Worm (Caenorhabditis elegans) whole organism, midembryonic: ENCODE data around the gene C16A3.5.

Experiments used
- T22C8.4 ChIP-seq: fragments of 200-800 bp; sonication (Bioruptor generic); IDR thresholded peaks from 2 replicates; pipeline ENCODE4 v1.3.6; 2022; ENCODE audit warnings: missing genetic modification characterization, missing compliant biosample characterization
- cog-1 ChIP-seq: sonication (generic microtip); optimal IDR thresholded peaks from 2 replicates; lab custom pipeline; 2016; ENCODE audit warnings: missing genetic modification characterization, missing compliant biosample characterization
- flt-1 ChIP-seq: fragments of 200-800 bp; sonication (Bioruptor generic); IDR thresholded peaks from 2 replicates; pipeline ENCODE4 v1.3.6; 2022; ENCODE audit warnings: missing genetic modification characterization, missing compliant biosample characterization
- klf-2 ChIP-seq: fragments of 200-800 bp; sonication (Bioruptor generic); conservative IDR thresholded peaks from 2 replicates; pipeline ENCODE4 v1.3.6; 2022; ENCODE audit warnings: missing genetic modification reagents, missing genetic modification characterization, missing compliant biosample characterization
- med-1 ChIP-seq: sonication (generic microtip); optimal IDR thresholded peaks from 2 replicates; lab custom pipeline; 2017; ENCODE audit warnings: missing genetic modification characterization, mild to moderate bottlenecking, missing compliant biosample characterization, antibody characterized with exemption, missing genetic modification reagents; ENCODE audit not compliant: insufficient read depth
- tab-1 ChIP-seq: fragments of 200-800 bp; sonication (Bioruptor generic); IDR thresholded peaks from 2 replicates; pipeline ENCODE4 v1.3.6; 2022; ENCODE audit warnings: missing genetic modification characterization, missing compliant biosample characterization
- ztf-23 ChIP-seq: fragments of 200-800 bp; sonication (Bioruptor generic); IDR thresholded peaks from 2 replicates; pipeline ENCODE4 v1.3.6; 2022; ENCODE audit warnings: missing genetic modification reagents, missing genetic modification characterization, missing compliant biosample characterization

DNA sequence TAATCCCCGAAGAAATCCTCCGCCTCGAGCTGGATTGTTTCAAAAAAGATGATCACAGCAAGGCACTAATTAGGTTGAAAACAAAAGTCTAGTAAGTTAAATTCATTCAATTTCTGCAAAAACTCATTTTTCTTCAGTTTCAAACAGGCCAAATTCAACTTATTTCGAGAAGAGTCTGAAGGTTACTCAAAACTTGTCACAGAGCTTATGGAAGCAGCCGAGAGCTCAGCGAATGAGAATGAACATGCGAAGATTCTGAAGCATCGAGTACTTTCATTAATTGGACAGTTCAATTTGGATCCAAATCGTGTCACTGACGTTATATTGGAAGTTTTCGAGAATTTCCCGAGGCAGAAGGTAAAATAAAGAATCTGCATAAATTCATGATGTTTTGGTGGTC is 12.0 kb upstream of the C16A3.5 start:
- TF ChIP-seq ztf-23 (GFP tag; lab: Robert Waterston, UW) (no peak), cog-1 (tag; lab: Kevin White, UChicago) (no peak), med-1 (GFP tag; lab: Kevin White, UChicago) (no peak), tab-1 (GFP tag; lab: Robert Waterston, UW) (no peak), klf-2 (GFP tag; lab: Robert Waterston, UW) (no peak), flt-1 (GFP tag; lab: Robert Waterston, UW) (no peak), T22C8.4 (GFP tag; lab: Robert Waterston, UW) (no peak)
